Fruit fly (Drosophila melanogaster) whole organism, embryonic: ENCODE results near the gene CG10286.
A peak's percentile ranks its signal among the peaks of the same experiment; 100 is the strongest.

ENCODE experiments used
- Awh ChIP-seq: fragments of 200-800 bp; sonication (Bioruptor generic); IDR thresholded peaks from 2 replicates; pipeline ENCODE4, ENCODE4 v1.3.6; 2022; ENCODE audit warnings: missing biosample characterization, missing genetic modification characterization
- B-H2 ChIP-seq: fragments of 200-800 bp; sonication (Bioruptor generic); optimal IDR thresholded peaks from 2 replicates; lab custom pipeline; 2018; ENCODE audit warnings: missing biosample characterization, mild to moderate bottlenecking, missing genetic modification characterization
- CG1024 ChIP-seq: fragments of 200-800 bp; sonication (Bioruptor generic); IDR thresholded peaks from 2 replicates; pipeline ENCODE4 v1.3.6; 2022; ENCODE audit warnings: missing biosample characterization, missing genetic modification characterization
- CG10431 ChIP-seq: fragments of 200-800 bp; sonication (Bioruptor generic); optimal IDR thresholded peaks from 3 replicates; lab custom pipeline; 2018; ENCODE audit warnings: missing biosample characterization, mild to moderate bottlenecking, missing genetic modification characterization
- CG10462 ChIP-seq: fragments of 200-800 bp; sonication (Bioruptor generic); optimal IDR thresholded peaks from 2 replicates; lab custom pipeline; 2016; ENCODE audit warnings: missing biosample characterization, missing genetic modification characterization
- CG13424 ChIP-seq: fragments of 200-800 bp; sonication (Bioruptor generic); optimal IDR thresholded peaks from 2 replicates; lab custom pipeline; 2019; ENCODE audit warnings: missing biosample characterization, mild to moderate bottlenecking, missing genetic modification characterization, moderate library complexity
- CG16815 ChIP-seq: fragments of 200-800 bp; sonication (Bioruptor generic); optimal IDR thresholded peaks from 3 replicates; lab custom pipeline; 2017; ENCODE audit warnings: missing biosample characterization, mild to moderate bottlenecking, missing genetic modification characterization
- CG17186 ChIP-seq: fragments of 200-800 bp; sonication (Bioruptor generic); optimal IDR thresholded peaks from 3 replicates; lab custom pipeline; 2017; ENCODE audit warnings: missing biosample characterization, missing genetic modification reagents, missing genetic modification characterization
- CG17359 ChIP-seq: fragments of 200-800 bp; sonication (Bioruptor generic); optimal IDR thresholded peaks from 3 replicates; lab custom pipeline; 2018; ENCODE audit warnings: missing biosample characterization, mild to moderate bottlenecking, missing genetic modification characterization, moderate library complexity
- CG2202 ChIP-seq: fragments of 200-800 bp; sonication (Bioruptor generic); optimal IDR thresholded peaks from 2 replicates; lab custom pipeline; 2018; ENCODE audit warnings: missing biosample characterization, mild to moderate bottlenecking, missing genetic modification characterization
- CG2678 ChIP-seq: fragments of 200-800 bp; sonication (Bioruptor generic); optimal IDR thresholded peaks from 3 replicates; lab custom pipeline; 2019; ENCODE audit warnings: missing biosample characterization, mild to moderate bottlenecking, missing genetic modification characterization, moderate library complexity
- CG30403 ChIP-seq: fragments of 200-800 bp; sonication (Bioruptor generic); optimal IDR thresholded peaks from 3 replicates; lab custom pipeline; 2016; ENCODE audit warnings: missing biosample characterization, missing genetic modification characterization
- CG4820 ChIP-seq: fragments of 200-800 bp; sonication (Bioruptor generic); optimal IDR thresholded peaks from 3 replicates; lab custom pipeline; 2016; ENCODE audit warnings: missing biosample characterization, missing genetic modification characterization
- CG6272 ChIP-seq: fragments of 200-800 bp; sonication (Bioruptor generic); IDR thresholded peaks from 2 replicates; pipeline ENCODE4 v1.3.6; 2022; ENCODE audit warnings: missing biosample characterization, missing genetic modification characterization
- CG6654 ChIP-seq: fragments of 200-800 bp; sonication (Bioruptor generic); optimal IDR thresholded peaks from 2 replicates; lab custom pipeline; 2017; ENCODE audit warnings: missing biosample characterization, mild to moderate bottlenecking, missing genetic modification characterization
- CG6813 ChIP-seq: fragments of 200-800 bp; sonication (Bioruptor generic); optimal IDR thresholded peaks from 2 replicates; lab custom pipeline; 2017; ENCODE audit warnings: missing biosample characterization, missing genetic modification characterization, mild to moderate bottlenecking, moderate library complexity, missing genetic modification reagents
- CG7987 ChIP-seq: fragments of 200-800 bp; sonication (Bioruptor generic); optimal IDR thresholded peaks from 2 replicates; lab custom pipeline; 2018; ENCODE audit warnings: missing biosample characterization, mild to moderate bottlenecking, missing genetic modification characterization, moderate library complexity
- CG8944 ChIP-seq: fragments of 200-800 bp; sonication (Bioruptor generic); optimal IDR thresholded peaks from 3 replicates; lab custom pipeline; 2016; ENCODE audit warnings: missing biosample characterization, missing genetic modification characterization
- CG9215 ChIP-seq: fragments of 200-800 bp; sonication (Bioruptor generic); IDR thresholded peaks from 2 replicates; pipeline ENCODE4 v1.3.6; 2022; ENCODE audit warnings: missing biosample characterization, missing genetic modification characterization
- CG9437 ChIP-seq: fragments of 200-800 bp; sonication (Bioruptor generic); optimal IDR thresholded peaks from 2 replicates; lab custom pipeline; 2018; ENCODE audit warnings: missing biosample characterization, mild to moderate bottlenecking, missing genetic modification characterization
- CkIIα-i1 ChIP-seq: fragments of 200-800 bp; sonication (Bioruptor generic); IDR thresholded peaks from 2 replicates; pipeline ENCODE4 v1.3.6; 2022; ENCODE audit warnings: missing biosample characterization, missing genetic modification characterization
- Dp ChIP-seq: fragments of 200-800 bp; sonication (Bioruptor generic); optimal IDR thresholded peaks from 2 replicates; lab custom pipeline; 2018; ENCODE audit warnings: missing biosample characterization, mild to moderate bottlenecking, missing genetic modification characterization, moderate library complexity
- Elba2 ChIP-seq: fragments of 200-800 bp; sonication (Bioruptor generic); optimal IDR thresholded peaks from 3 replicates; lab custom pipeline; 2016; ENCODE audit warnings: missing biosample characterization, missing genetic modification characterization
- Fer1 ChIP-seq: fragments of 200-800 bp; sonication (Bioruptor generic); optimal IDR thresholded peaks from 2 replicates; lab custom pipeline; 2017; ENCODE audit warnings: missing biosample characterization, mild to moderate bottlenecking, missing genetic modification characterization
- Fer3 ChIP-seq: fragments of 200-800 bp; sonication (Bioruptor generic); optimal IDR thresholded peaks from 2 replicates; lab custom pipeline; 2018; ENCODE audit warnings: missing biosample characterization, mild to moderate bottlenecking, missing genetic modification characterization, moderate library complexity
- HLH4C ChIP-seq: fragments of 200-800 bp; sonication (Bioruptor generic); IDR thresholded peaks from 3 replicates; pipeline ENCODE4 v1.3.6; 2022; ENCODE audit warnings: missing biosample characterization, missing genetic modification characterization; ENCODE audit not compliant: partially characterized antibody
- Hmx ChIP-seq: fragments of 200-800 bp; sonication (Bioruptor generic); optimal IDR thresholded peaks from 2 replicates; lab custom pipeline; 2016; ENCODE audit warnings: missing biosample characterization, missing genetic modification characterization
- NK7.1 ChIP-seq: fragments of 200-800 bp; sonication (Bioruptor generic); optimal IDR thresholded peaks from 3 replicates; lab custom pipeline; 2016; ENCODE audit warnings: missing biosample characterization, missing genetic modification characterization
- Oaz ChIP-seq: fragments of 200-800 bp; sonication (Bioruptor generic); IDR thresholded peaks from 2 replicates; pipeline ENCODE4 v1.3.6; 2022; ENCODE audit warnings: missing biosample characterization, missing genetic modification characterization
- Oli ChIP-seq: fragments of 200-800 bp; sonication (Bioruptor generic); optimal IDR thresholded peaks from 2 replicates; lab custom pipeline; 2018; ENCODE audit warnings: missing biosample characterization, mild to moderate bottlenecking, missing genetic modification characterization, moderate library complexity
- Opbp ChIP-seq: fragments of 200-800 bp; sonication (Bioruptor generic); IDR thresholded peaks from 3 replicates; pipeline ENCODE4 v1.3.6; 2022; ENCODE audit warnings: missing biosample characterization, missing genetic modification characterization; ENCODE audit not compliant: partially characterized antibody
- Optix ChIP-seq: fragments of 200-800 bp; sonication (Bioruptor generic); IDR thresholded peaks from 3 replicates; pipeline ENCODE4 v1.3.6; 2022; ENCODE audit warnings: missing biosample characterization, missing genetic modification characterization
- Ravus ChIP-seq: fragments of 200-800 bp; sonication (Bioruptor generic); IDR thresholded peaks from 2 replicates; pipeline ENCODE4 v1.3.6; 2022; ENCODE audit warnings: missing biosample characterization, missing genetic modification characterization
- Sin3A ChIP-seq: fragments of >200 bp; optimal IDR thresholded peaks from 2 replicates; lab custom pipeline; 2018
- aop ChIP-seq: fragments of 200-800 bp; sonication (Bioruptor generic); IDR thresholded peaks from 2 replicates; pipeline ENCODE4 v1.3.6; 2022; ENCODE audit warnings: missing biosample characterization, missing genetic modification characterization
- bab2 ChIP-seq: fragments of 200-800 bp; sonication (Bioruptor generic); optimal IDR thresholded peaks from 2 replicates; lab custom pipeline; 2016; ENCODE audit warnings: missing biosample characterization, missing genetic modification characterization
- caup ChIP-seq: fragments of 200-800 bp; sonication (Bioruptor generic); optimal IDR thresholded peaks from 3 replicates; lab custom pipeline; 2017; ENCODE audit warnings: missing biosample characterization, mild to moderate bottlenecking, missing genetic modification characterization, moderate library complexity; ENCODE audit not compliant: severe bottlenecking
- crp ChIP-seq, 2 experiments: fragments of 200-800 bp; sonication (Bioruptor generic); optimal IDR thresholded peaks; 2 replicates in 1 of 2; 3 replicates in 1 of 2; lab custom pipeline; 2017; ENCODE audit warnings: missing biosample characterization in 2 of 2, missing genetic modification characterization in 2 of 2, mild to moderate bottlenecking in 1 of 2, moderate library complexity in 1 of 2
- dysf ChIP-seq: fragments of 200-800 bp; sonication (Bioruptor generic); IDR thresholded peaks from 3 replicates; pipeline ENCODE4 v1.3.6; 2022; ENCODE audit warnings: missing biosample characterization, missing genetic modification characterization
- emc ChIP-seq: fragments of 200-800 bp; sonication (Bioruptor generic); optimal IDR thresholded peaks from 2 replicates; lab custom pipeline; 2016; ENCODE audit warnings: missing biosample characterization, missing genetic modification characterization
- ftz-f1 ChIP-seq: fragments of 200-800 bp; sonication (Bioruptor generic); optimal IDR thresholded peaks from 2 replicates; lab custom pipeline; 2016; ENCODE audit warnings: missing biosample characterization, missing genetic modification characterization
- hbn ChIP-seq: fragments of 200-800 bp; sonication (Bioruptor generic); IDR thresholded peaks from 2 replicates; pipeline ENCODE4 v1.3.6; 2022; ENCODE audit warnings: missing biosample characterization, missing genetic modification characterization; ENCODE audit not compliant: partially characterized antibody
- hth ChIP-seq: fragments of >200 bp; optimal IDR thresholded peaks from 2 replicates; lab custom pipeline; 2017; ENCODE audit warnings: inconsistent platforms
- mam ChIP-seq: fragments of 200-800 bp; sonication (Bioruptor generic); optimal IDR thresholded peaks from 3 replicates; lab custom pipeline; 2016; ENCODE audit warnings: missing biosample characterization, missing genetic modification characterization
- p53 ChIP-seq: fragments of 200-800 bp; sonication (Bioruptor generic); optimal IDR thresholded peaks from 2 replicates; lab custom pipeline; 2016; ENCODE audit warnings: missing biosample characterization, missing genetic modification characterization
- rib ChIP-seq: fragments of 200-800 bp; sonication (Bioruptor generic); IDR thresholded peaks from 2 replicates; pipeline ENCODE4 v1.3.6; 2022; ENCODE audit warnings: missing biosample characterization, missing genetic modification characterization
- sim ChIP-seq: fragments of 200-800 bp; sonication (Bioruptor generic); IDR thresholded peaks from 2 replicates; pipeline ENCODE4 v1.3.6; 2022; ENCODE audit warnings: missing biosample characterization, missing genetic modification characterization
- sisA ChIP-seq: fragments of 200-800 bp; sonication (Bioruptor generic); IDR thresholded peaks from 2 replicates; pipeline ENCODE4 v1.3.6; 2022; ENCODE audit warnings: missing biosample characterization, missing genetic modification characterization
- stc ChIP-seq: fragments of 200-800 bp; sonication (Bioruptor generic); IDR thresholded peaks from 2 replicates; pipeline ENCODE4 v1.3.6; 2022; ENCODE audit warnings: missing biosample characterization, missing genetic modification characterization
- tin ChIP-seq: fragments of 200-800 bp; sonication (Bioruptor generic); optimal IDR thresholded peaks from 3 replicates; lab custom pipeline; 2016; ENCODE audit warnings: missing biosample characterization, missing genetic modification characterization
- tna ChIP-seq: fragments of 200-800 bp; sonication (Bioruptor generic); IDR thresholded peaks from 2 replicates; pipeline ENCODE4 v1.3.6; 2022; ENCODE audit warnings: missing biosample characterization, missing genetic modification characterization; ENCODE audit not compliant: partially characterized antibody
- usp ChIP-seq: fragments of >200 bp; optimal IDR thresholded peaks from 2 replicates; lab custom pipeline; 2017; ENCODE audit warnings: missing biosample characterization, missing genetic modification characterization

Gene CG10286

DNA sequence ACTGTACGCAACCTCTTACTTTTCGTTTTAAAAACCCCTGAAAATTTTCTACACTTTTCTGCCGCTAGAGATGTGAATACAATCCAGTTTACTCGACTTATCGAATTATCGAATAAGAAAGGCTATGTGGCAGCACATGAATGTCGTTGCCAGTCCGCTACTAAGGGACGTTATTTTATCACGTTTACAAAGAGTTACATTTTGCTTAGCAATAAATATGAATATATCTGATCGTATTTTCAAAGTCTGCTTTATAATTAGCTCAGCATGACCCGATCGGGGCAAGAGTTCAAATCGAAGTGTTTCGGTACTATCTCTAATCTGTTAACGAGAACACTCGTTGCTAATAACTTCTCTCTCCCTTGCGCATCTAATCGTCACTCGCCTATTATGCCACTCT, 665 bp upstream of the CG10286 start, which contains the start of gene CG42724 (continued):
- TF ChIP-seq Opbp (no peak), aop (no peak), Ravus (GFP tag; lab: Robert Waterston, UW) (no peak), CG9215 (GFP tag; lab: Robert Waterston, UW) (0 out of 2 replicates have a peak, but pooled peaks have one; percentile 43), caup (GFP tag; lab: Kevin White, UChicago) (no peak), stc (GFP tag; lab: Robert Waterston, UW) (peak; percentile 44; the same call in 1 of the 2 replicates), CkIIα-i1 (GFP tag; lab: Robert Waterston, UW) (no peak), Dp (peak; percentile 24), CG9437 (no peak), Awh (GFP tag; lab: Robert Waterston, UW) (no peak), rib (GFP tag; lab: Robert Waterston, UW) (no peak), hth (lab: Kevin White, UChicago) (no peak), CG7987 (GFP tag; lab: Kevin White, UChicago) (no peak), CG6813 (GFP tag; lab: Kevin White, UChicago) (no peak), CG2202 (tag; lab: Kevin White, UChicago) (no peak), dysf (GFP tag; lab: Robert Waterston, UW) (peak; percentile 52; the same call in 2 of the 3 replicates), CG10462 (GFP tag; lab: Kevin White, UChicago) (no peak), CG17186 (peak; percentile 52), CG30403 (peak; percentile 71), Oaz (GFP tag; lab: Robert Waterston, UW) (no peak), CG8944 (peak; percentile 68), HLH4C (GFP tag; lab: Robert Waterston, UW) (no peak), CG6272 (GFP tag; lab: Robert Waterston, UW) (peak; percentile 57; the same call in 1 of the 2 replicates), Fer3 (tag; lab: Kevin White, UChicago) (no peak), Oli (tag; lab: Kevin White, UChicago) (no peak), emc (GFP tag; lab: Kevin White, UChicago) (peak; percentile 25), Fer1 (GFP tag; lab: Kevin White, UChicago) (no peak), NK7.1 (peak; percentile 57), Sin3A (lab: Kevin White, UChicago) (peak; percentile 83), CG1024 (GFP tag; lab: Robert Waterston, UW) (peak; percentile 35; the same call in 1 of the 2 replicates), Hmx (GFP tag; lab: Kevin White, UChicago) (no peak), p53 (GFP tag; lab: Kevin White, UChicago) (peak; percentile 44), ftz-f1 (GFP tag; lab: Kevin White, UChicago) (no peak), tna (GFP tag; lab: Robert Waterston, UW) (no peak), CG16815 (no peak), mam (GFP tag; lab: Kevin White, UChicago) (peak; percentile 89), CG4820 (peak; percentile 41), CG17359 (tag; lab: Kevin White, UChicago) (no peak), CG10431 (no peak), CG13424 (tag; lab: Kevin White, UChicago) (peak; percentile 67), Elba2 (GFP tag; lab: Kevin White, UChicago) (peak; percentile 17), Optix (GFP tag; lab: Robert Waterston, UW) (peak; percentile 69), tin (peak; percentile 42), B-H2 (GFP tag; lab: Kevin White, UChicago) (no peak), hbn (GFP tag; lab: Robert Waterston, UW) (no peak), CG6654 (GFP tag; lab: Kevin White, UChicago) (no peak), crp (GFP tag; optimal IDR thresholded peaks at IDR 0.05; lab: Kevin White, UChicago) (no peak), CG2678 (no peak), bab2 (peak; percentile 72), usp (GFP tag; lab: Kevin White, UChicago) (no peak), sim (0 out of 2 replicates have a peak, but pooled peaks have one; percentile 18), sisA (peak; percentile 67)
